Fruit fly (Drosophila melanogaster): Measurements from ENCODE around the gene DIP-iota.

The DIP-iota gene

dm6 chr2L:6647103-6647711 is 25.7 kb upstream of the DIP-iota start (continued):
- TF ChIP-seq CG17359 (tag; optimal IDR thresholded peaks at IDR 0.05) (peak; percentile 99), shn (GFP tag; optimal IDR thresholded peaks at IDR 0.05) (peak; percentile 98), CG9437 (GFP tag; optimal IDR thresholded peaks at IDR 0.05) (peak; percentile 95), CG6254 (GFP tag; optimal IDR thresholded peaks at IDR 0.05) (peak; percentile 98), gce (GFP tag; IDR thresholded peaks at IDR 0.05) (peak; percentile 97), emc (GFP tag; optimal IDR thresholded peaks at IDR 0.05) (peak; percentile 95), CG14860 (GFP tag; IDR thresholded peaks at IDR 0.05; ENCODE audit: partially characterized antibody) (peak; percentile 57), CG1529 (GFP tag; optimal IDR thresholded peaks at IDR 0.05) (peak; percentile 99), hb (GFP tag; IDR thresholded peaks at IDR 0.05; ENCODE audit: partially characterized antibody) (peak; percentile 68; the same call in 2 of the 3 replicates), Hsf (GFP tag; optimal IDR thresholded peaks at IDR 0.05) (peak; percentile 99), Meics (GFP tag; optimal IDR thresholded peaks at IDR 0.05) (peak; percentile 97), CG43689 (GFP tag; IDR thresholded peaks at IDR 0.05) (peak; percentile 93), CG11398 (GFP tag; optimal IDR thresholded peaks at IDR 0.05) (peak; percentile 99), pros (GFP tag; optimal IDR thresholded peaks at IDR 0.05) (peak; percentile 89), E2f2 (GFP tag; IDR thresholded peaks at IDR 0.05) (peak; percentile 87), CG2129 (GFP tag; IDR thresholded peaks at IDR 0.05; ENCODE audit: partially characterized antibody) (no peak), br (optimal IDR thresholded peaks at IDR 0.05) (no peak), CG4854 (GFP tag; optimal IDR thresholded peaks at IDR 0.05) (peak; percentile 98), CG9797 (GFP tag; optimal IDR thresholded peaks at IDR 0.05) (peak; percentile 62), CG8290 (GFP tag; optimal IDR thresholded peaks at IDR 0.05) (peak; percentile 97), CG8290 (tag; optimal IDR thresholded peaks at IDR 0.05) (peak; percentile 90 to 97), ci (GFP tag; IDR thresholded peaks at IDR 0.05) (peak; percentile 99), CoRest (tag; optimal IDR thresholded peaks at IDR 0.05) (peak; percentile 98), dm (GFP tag; optimal IDR thresholded peaks at IDR 0.05) (peak; percentile 97), eyg (GFP tag; optimal IDR thresholded peaks at IDR 0.05) (peak; percentile 97), ash1 (GFP tag; optimal IDR thresholded peaks at IDR 0.05) (peak; percentile 79), oc (tag; optimal IDR thresholded peaks at IDR 0.05) (peak; percentile 99), Aef1 (GFP tag; IDR thresholded peaks at IDR 0.05) (peak; percentile 96), hth (optimal IDR thresholded peaks at IDR 0.05) (no peak), nau (GFP tag; optimal IDR thresholded peaks at IDR 0.05) (peak; percentile 98), Doc2 (GFP tag; IDR thresholded peaks at IDR 0.05) (no peak; the same call in 1 of the 2 replicates), CG11456 (GFP tag; IDR thresholded peaks at IDR 0.05) (peak; percentile 96), CG4360 (GFP tag; IDR thresholded peaks at IDR 0.05) (peak; percentile 80), Xbp1 (GFP tag; optimal IDR thresholded peaks at IDR 0.05) (peak; percentile 99), scrt (GFP tag; optimal IDR thresholded peaks at IDR 0.05) (peak; percentile 89), Lim3 (GFP tag; IDR thresholded peaks at IDR 0.05) (peak; percentile 91), CG12071 (GFP tag; optimal IDR thresholded peaks at IDR 0.05) (peak; percentile 98), CkIIα-i1 (GFP tag; IDR thresholded peaks at IDR 0.05) (peak; percentile 86), Trl (optimal IDR thresholded peaks at IDR 0.05) (peak; percentile 69 to 89), Trl (GFP tag; optimal IDR thresholded peaks at IDR 0.05) (peak; percentile 99), CG17912 (GFP tag; optimal IDR thresholded peaks at IDR 0.05) (peak; percentile 97), D19B (GFP tag; optimal IDR thresholded peaks at IDR 0.05) (peak; percentile 90), CG7987 (GFP tag; optimal IDR thresholded peaks at IDR 0.05) (peak; percentile 96), ttk (GFP tag; IDR thresholded peaks at IDR 0.05) (peak; percentile 97), CG12769 (tag; optimal IDR thresholded peaks at IDR 0.05) (peak; percentile 98), Dfd (GFP tag; optimal IDR thresholded peaks at IDR 0.05) (no peak), bbx (GFP tag; IDR thresholded peaks at IDR 0.05; ENCODE audit: partially characterized antibody) (peak; percentile 42; the same call in 1 of the 2 replicates), CG13624 (GFP tag; optimal IDR thresholded peaks at IDR 0.05) (peak; percentile 98), peb (GFP tag; IDR thresholded peaks at IDR 0.05) (peak; percentile 94), fd96Cb (tag; optimal IDR thresholded peaks at IDR 0.05) (peak; percentile 98), lilli (GFP tag; optimal IDR thresholded peaks at IDR 0.05) (peak; percentile 98)
